Worm (Caenorhabditis elegans): ENCODE measurements around the gene Y57G11C.1130.

- TF ChIP-seq B0035.1 (tag; optimal IDR thresholded peaks at IDR 0.05) (no peak), cebp-1 (GFP tag; IDR thresholded peaks at IDR 0.05) (no peak), cebp-1 (tag; optimal IDR thresholded peaks at IDR 0.05) (no peak), ekl-4 (GFP tag; IDR thresholded peaks at IDR 0.05) (no peak), F57A8.1 (GFP tag; optimal IDR thresholded peaks at IDR 0.05) (no peak), somi-1 (GFP tag; optimal IDR thresholded peaks at IDR 0.05) (no peak), ZK185.1 (tag; optimal IDR thresholded peaks at IDR 0.05; ENCODE audit: poor library complexity, severe bottlenecking) (no peak), ama-1 (optimal IDR thresholded peaks at IDR 0.05) (peak; percentile 34), ama-1 (GFP tag; optimal IDR thresholded peaks at IDR 0.05) (no peak), ceh-79 (tag; optimal IDR thresholded peaks at IDR 0.05) (no peak), nhr-179 (tag; optimal IDR thresholded peaks at IDR 0.05) (no peak), nhr-90 (tag; optimal IDR thresholded peaks at IDR 0.05) (peak; percentile 38), snpc-4 (GFP tag; optimal IDR thresholded peaks at IDR 0.05) (peak; percentile 15), snpc-4 (tag; optimal IDR thresholded peaks at IDR 0.05) (peak in 1 of 4 experiments; percentile 3), D2030.7 (GFP tag; IDR thresholded peaks at IDR 0.05) (no peak), K11D2.4 (GFP tag; IDR thresholded peaks at IDR 0.05) (0 out of 2 replicates have a peak, but pooled peaks have one; percentile 12), efl-1 (GFP tag; optimal IDR thresholded peaks at IDR 0.05) (no peak)
Measured at ce11 chrIV:14793900-14794624, 11.8 kb downstream of the Y57G11C.1130 start.

Measured in whole organism, young adult.